Fruit fly (Drosophila melanogaster) ovary, adult (tissue): ENCODE data around the gene MagR.

Source experiments
- CG17801 ChIP-seq: fragments of 200-800 bp; optimal IDR thresholded peaks from 2 replicates; lab custom pipeline; 2019; ENCODE audit warnings: missing biosample characterization, mild to moderate bottlenecking, missing genetic modification characterization, moderate library complexity; ENCODE audit not compliant: partially characterized antibody

Gene MagR

DNA sequence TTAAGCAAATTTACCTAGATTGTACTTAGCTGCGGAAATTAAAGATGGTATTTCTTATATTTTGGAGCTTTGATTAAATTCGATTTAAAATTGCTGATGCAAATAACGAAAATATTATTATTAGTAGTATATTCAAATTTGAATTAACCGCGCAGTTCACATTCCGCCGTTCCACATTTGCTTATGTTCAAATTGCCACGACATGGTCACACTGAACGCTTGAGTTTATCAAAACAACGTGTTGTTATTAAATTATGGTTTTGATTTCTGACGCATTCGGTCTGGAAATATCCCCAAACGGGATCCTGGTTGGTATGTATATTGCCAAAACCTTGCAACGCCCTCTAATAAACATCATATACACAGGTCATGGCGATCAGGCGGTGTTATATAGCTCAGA lies 35.4 kb downstream of the MagR start, which contains the start of gene CG33172:
TSS of gene CG33172 (plus strand) at position 208 of the 400 bp plus-strand sequence.
- no peak for TF ChIP-seq CG17801 (GFP tag; lab: Kevin White, UChicago)

- no peak for TF ChIP-seq CG17801 (GFP tag; lab: Kevin White, UChicago)
These were observed 38.6 kb downstream of the MagR start, which contains the start of gene CG43672 for dm6 chrX:15772663-15773062. CG43672 (plus strand) TSS chrX:15772963.

DNA sequence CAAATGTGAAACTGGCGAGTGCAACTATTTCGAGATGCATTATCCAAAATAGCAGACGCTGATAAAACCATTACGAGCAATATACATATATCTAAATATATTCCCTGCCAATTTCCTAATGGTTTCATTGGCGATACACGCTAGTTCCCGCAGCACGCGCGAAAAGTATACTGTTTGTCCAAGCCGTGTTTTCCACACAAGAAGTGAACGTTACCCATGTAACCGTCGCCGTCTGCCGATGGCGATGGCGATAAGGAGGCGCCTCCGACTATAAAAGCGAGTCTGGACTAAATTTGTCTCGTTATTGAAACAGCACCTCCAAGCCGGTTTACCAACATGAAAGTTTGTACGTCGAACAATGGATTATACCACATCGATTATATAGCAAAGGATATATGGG lies 44.8 kb downstream of the MagR start, which contains the start of gene CG43673:
TSS of gene CG43673 (plus strand) at position 301 of the 400 bp plus-strand sequence.
- TF ChIP-seq CG17801 (GFP tag; lab: Kevin White, UChicago), result no peak

DNA sequence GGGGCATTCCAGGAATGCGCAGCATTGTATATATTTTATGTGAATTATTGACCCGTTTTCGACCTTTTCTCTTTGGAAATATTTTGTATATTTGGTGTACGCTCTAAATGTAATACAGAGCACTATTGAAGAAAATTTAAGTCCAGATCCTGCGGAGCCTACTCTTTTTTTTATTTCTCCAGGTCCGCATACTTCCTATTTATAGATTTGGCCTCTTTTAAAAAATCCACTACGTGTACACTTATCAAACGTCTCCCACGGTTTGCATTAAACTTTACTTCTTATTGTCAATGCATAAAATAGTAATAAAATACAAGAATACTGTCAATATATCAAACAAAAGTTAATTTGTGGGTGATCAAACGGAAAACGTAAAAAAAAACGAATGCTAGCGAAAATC lies 49.5 kb downstream of the MagR start, which contains the start of gene Efhc1.1:
TSS of gene Efhc1.1 (minus strand) at position 101 of the 400 bp plus-strand sequence.
- no peak for TF ChIP-seq CG17801 (GFP tag; lab: Kevin White, UChicago)
